Fruit fly (Drosophila melanogaster) whole organism, embryonic: Measurements from ENCODE around the gene kek6.

Experiments used
- Aef1 ChIP-seq: fragments of 200-800 bp; sonication (Bioruptor generic); IDR thresholded peaks from 3 replicates; pipeline ENCODE4 v1.3.6; 2022; ENCODE audit warnings: missing biosample characterization, missing genetic modification characterization
- Atf-2 ChIP-seq: fragments of 200-800 bp; sonication (Bioruptor generic); optimal IDR thresholded peaks from 2 replicates; lab custom pipeline; 2016; ENCODE audit warnings: missing biosample characterization, missing genetic modification characterization
- Atf3 ChIP-seq: fragments of 200-800 bp; sonication (Bioruptor generic); optimal IDR thresholded peaks from 3 replicates; lab custom pipeline; 2016; ENCODE audit warnings: missing biosample characterization, missing genetic modification characterization
- CG10959 ChIP-seq: fragments of 200-800 bp; sonication (Bioruptor generic); IDR thresholded peaks from 2 replicates; pipeline ENCODE4 v1.3.6; 2022; ENCODE audit warnings: missing biosample characterization, missing genetic modification characterization
- CG11696 ChIP-seq: fragments of 200-800 bp; sonication (Bioruptor generic); IDR thresholded peaks from 2 replicates; pipeline ENCODE4 v1.3.6; 2022; ENCODE audit warnings: missing biosample characterization, missing genetic modification characterization
- CG11723 ChIP-seq: fragments of 200-800 bp; sonication (Bioruptor generic); optimal IDR thresholded peaks from 2 replicates; lab custom pipeline; 2017; ENCODE audit warnings: missing biosample characterization, mild to moderate bottlenecking, missing genetic modification characterization
- CG12391 ChIP-seq: fragments of 200-800 bp; sonication (Bioruptor generic); optimal IDR thresholded peaks from 3 replicates; lab custom pipeline; 2018; ENCODE audit warnings: missing biosample characterization, mild to moderate bottlenecking, missing genetic modification characterization, moderate library complexity
- CG13287 ChIP-seq: fragments of 200-800 bp; sonication (Bioruptor generic); IDR thresholded peaks from 2 replicates; pipeline ENCODE4 v1.3.6; 2022; ENCODE audit warnings: missing biosample characterization, missing genetic modification characterization; ENCODE audit not compliant: partially characterized antibody
- CG17612 ChIP-seq: fragments of 200-800 bp; sonication (Bioruptor generic); IDR thresholded peaks from 2 replicates; pipeline ENCODE4 v1.3.6; 2022; ENCODE audit warnings: missing biosample characterization, missing genetic modification characterization
- CG17912 ChIP-seq: fragments of 200-800 bp; sonication (Bioruptor generic); optimal IDR thresholded peaks from 2 replicates; lab custom pipeline; 2018; ENCODE audit warnings: missing biosample characterization, mild to moderate bottlenecking, missing genetic modification characterization
- CG1832 ChIP-seq: fragments of 200-800 bp; sonication (Bioruptor generic); optimal IDR thresholded peaks from 2 replicates; lab custom pipeline; 2017; ENCODE audit warnings: missing biosample characterization, mild to moderate bottlenecking, missing genetic modification characterization, inconsistent platforms
- CG31365 ChIP-seq: fragments of 200-800 bp; sonication (Bioruptor generic); optimal IDR thresholded peaks from 2 replicates; lab custom pipeline; 2018; ENCODE audit warnings: missing biosample characterization, mild to moderate bottlenecking, missing genetic modification characterization
- CG31441 ChIP-seq: fragments of 200-800 bp; sonication (Bioruptor generic); IDR thresholded peaks from 2 replicates; pipeline ENCODE4 v1.3.6; 2022; ENCODE audit warnings: missing biosample characterization, missing genetic modification characterization
- CG34376 ChIP-seq: fragments of 200-800 bp; sonication (Bioruptor generic); optimal IDR thresholded peaks from 2 replicates; lab custom pipeline; 2018; ENCODE audit warnings: missing biosample characterization, mild to moderate bottlenecking, missing genetic modification characterization
- CG34422 ChIP-seq: fragments of 200-800 bp; sonication (Bioruptor generic); IDR thresholded peaks from 3 replicates; pipeline ENCODE4 v1.3.6; 2022; ENCODE audit warnings: missing biosample characterization, missing genetic modification characterization
- CG42726 ChIP-seq: fragments of 200-800 bp; sonication (Bioruptor generic); IDR thresholded peaks from 2 replicates; pipeline ENCODE4 v1.3.6; 2022; ENCODE audit warnings: missing biosample characterization, missing genetic modification characterization; ENCODE audit not compliant: partially characterized antibody
- CG4282 ChIP-seq: fragments of 200-800 bp; sonication (Bioruptor generic); optimal IDR thresholded peaks from 2 replicates; lab custom pipeline; 2016; ENCODE audit warnings: missing biosample characterization, missing genetic modification characterization
- CG4404 ChIP-seq: fragments of 200-800 bp; sonication (Bioruptor generic); IDR thresholded peaks from 2 replicates; pipeline ENCODE4 v1.3.6; 2022; ENCODE audit warnings: missing biosample characterization, missing genetic modification characterization
- CG4707 ChIP-seq: fragments of 200-800 bp; sonication (Bioruptor generic); optimal IDR thresholded peaks from 2 replicates; lab custom pipeline; 2018; ENCODE audit warnings: missing biosample characterization, mild to moderate bottlenecking, missing genetic modification characterization, moderate library complexity
- CG4730 ChIP-seq: fragments of 200-800 bp; sonication (Bioruptor generic); IDR thresholded peaks from 2 replicates; pipeline ENCODE4 v1.3.6; 2022; ENCODE audit warnings: missing biosample characterization, missing genetic modification characterization
- CG6254 ChIP-seq: fragments of 200-800 bp; sonication (Bioruptor generic); optimal IDR thresholded peaks from 3 replicates; lab custom pipeline; 2017; ENCODE audit warnings: mild to moderate bottlenecking, missing biosample characterization, missing genetic modification reagents, missing genetic modification characterization
- CG8478 ChIP-seq: fragments of >200 bp; optimal IDR thresholded peaks from 2 replicates; lab custom pipeline; 2018
- CG8944 ChIP-seq: fragments of 200-800 bp; sonication (Bioruptor generic); optimal IDR thresholded peaks from 3 replicates; lab custom pipeline; 2016; ENCODE audit warnings: missing biosample characterization, missing genetic modification characterization
- CG9437 ChIP-seq: fragments of 200-800 bp; sonication (Bioruptor generic); optimal IDR thresholded peaks from 2 replicates; lab custom pipeline; 2018; ENCODE audit warnings: missing biosample characterization, mild to moderate bottlenecking, missing genetic modification characterization
- CG9876 ChIP-seq: fragments of 200-800 bp; sonication (Bioruptor generic); optimal IDR thresholded peaks from 2 replicates; lab custom pipeline; 2016; ENCODE audit warnings: missing biosample characterization, missing genetic modification characterization
- D19A ChIP-seq: fragments of 200-800 bp; optimal IDR thresholded peaks from 3 replicates; lab custom pipeline; 2019; ENCODE audit warnings: missing biosample characterization, mild to moderate bottlenecking, missing genetic modification characterization, moderate library complexity
- Deaf1 ChIP-seq: fragments of 200-800 bp; optimal IDR thresholded peaks from 3 replicates; lab custom pipeline; 2019; ENCODE audit warnings: missing biosample characterization, mild to moderate bottlenecking, missing genetic modification characterization, moderate library complexity
- Doc2 ChIP-seq: fragments of 200-800 bp; sonication (Bioruptor generic); IDR thresholded peaks from 2 replicates; pipeline ENCODE4 v1.3.6; 2022; ENCODE audit warnings: missing biosample characterization, missing genetic modification characterization
- Mes4 ChIP-seq: fragments of 200-800 bp; sonication (Bioruptor generic); optimal IDR thresholded peaks from 2 replicates; lab custom pipeline; 2016; ENCODE audit warnings: missing biosample characterization, missing genetic modification characterization
- Optix ChIP-seq: fragments of 200-800 bp; sonication (Bioruptor generic); IDR thresholded peaks from 3 replicates; pipeline ENCODE4 v1.3.6; 2022; ENCODE audit warnings: missing biosample characterization, missing genetic modification characterization
- Six4 ChIP-seq: fragments of 200-800 bp; sonication (Bioruptor generic); optimal IDR thresholded peaks from 2 replicates; lab custom pipeline; 2016; ENCODE audit warnings: missing biosample characterization, missing genetic modification characterization
- Tbp ChIP-seq: fragments of >200 bp; optimal IDR thresholded peaks from 2 replicates; lab custom pipeline; 2018; ENCODE audit warnings: missing biosample characterization, missing genetic modification characterization
- ase ChIP-seq: fragments of 200-800 bp; sonication (Bioruptor generic); IDR thresholded peaks from 3 replicates; pipeline ENCODE4 v1.3.6; 2022; ENCODE audit warnings: missing biosample characterization, missing genetic modification characterization
- ci ChIP-seq: fragments of 200-800 bp; sonication (Bioruptor generic); IDR thresholded peaks from 3 replicates; pipeline ENCODE4 v1.3.6; 2022; ENCODE audit warnings: missing biosample characterization, missing genetic modification characterization
- crol ChIP-seq: fragments of 200-800 bp; sonication (Bioruptor generic); IDR thresholded peaks from 2 replicates; pipeline ENCODE4 v1.3.6; 2022; ENCODE audit warnings: missing biosample characterization, missing genetic modification characterization
- gro ChIP-seq: fragments of 200-800 bp; sonication (Bioruptor generic); optimal IDR thresholded peaks from 2 replicates; lab custom pipeline; 2016; ENCODE audit warnings: missing biosample characterization, missing genetic modification characterization
- gsb ChIP-seq: fragments of 200-800 bp; sonication (Bioruptor generic); IDR thresholded peaks from 2 replicates; pipeline ENCODE4 v1.3.6; 2022; ENCODE audit warnings: missing biosample characterization, missing genetic modification characterization
- her ChIP-seq: fragments of 200-800 bp; sonication (Bioruptor generic); optimal IDR thresholded peaks from 2 replicates; lab custom pipeline; 2016; ENCODE audit warnings: missing biosample characterization, missing genetic modification characterization
- inv ChIP-seq: fragments of 200-800 bp; sonication (Bioruptor generic); IDR thresholded peaks from 2 replicates; pipeline ENCODE4 v1.3.6; 2022; ENCODE audit warnings: missing biosample characterization, missing genetic modification characterization; ENCODE audit not compliant: partially characterized antibody
- ken ChIP-seq: fragments of 200-800 bp; sonication (Bioruptor generic); IDR thresholded peaks from 3 replicates; pipeline ENCODE4 v1.3.6; 2022; ENCODE audit warnings: missing biosample characterization, missing genetic modification characterization
- luna ChIP-seq: fragments of 200-800 bp; sonication (Bioruptor generic); optimal IDR thresholded peaks from 2 replicates; lab custom pipeline; 2016; ENCODE audit warnings: missing biosample characterization, missing genetic modification characterization
- nerfin-2 ChIP-seq: fragments of 200-800 bp; sonication (Bioruptor generic); IDR thresholded peaks from 2 replicates; pipeline ENCODE4 v1.3.6; 2022; ENCODE audit warnings: missing biosample characterization, missing genetic modification characterization; ENCODE audit not compliant: partially characterized antibody
- onecut ChIP-seq: fragments of 200-800 bp; sonication (Bioruptor generic); IDR thresholded peaks from 2 replicates; pipeline ENCODE4 v1.3.6; 2022; ENCODE audit warnings: missing biosample characterization, missing genetic modification characterization
- pzg ChIP-seq: fragments of 200-800 bp; sonication (Bioruptor generic); optimal IDR thresholded peaks from 3 replicates; lab custom pipeline; 2018; ENCODE audit warnings: missing biosample characterization, mild to moderate bottlenecking, missing genetic modification characterization, moderate library complexity
- schlank ChIP-seq: fragments of 200-800 bp; sonication (Bioruptor generic); optimal IDR thresholded peaks from 2 replicates; lab custom pipeline; 2018; ENCODE audit warnings: missing biosample characterization, mild to moderate bottlenecking, missing genetic modification characterization
- sr ChIP-seq: fragments of 200-800 bp; sonication (Bioruptor generic); IDR thresholded peaks from 3 replicates; pipeline ENCODE4 v1.3.6; 2022; ENCODE audit warnings: missing biosample characterization, missing genetic modification characterization
- ssp ChIP-seq: fragments of 200-800 bp; sonication (Bioruptor generic); IDR thresholded peaks from 2 replicates; pipeline ENCODE4 v1.3.6; 2022; ENCODE audit warnings: missing biosample characterization, missing genetic modification characterization
- stc ChIP-seq: fragments of 200-800 bp; sonication (Bioruptor generic); IDR thresholded peaks from 2 replicates; pipeline ENCODE4 v1.3.6; 2022; ENCODE audit warnings: missing biosample characterization, missing genetic modification characterization
- tgo ChIP-seq: fragments of 200-800 bp; sonication (Bioruptor generic); IDR thresholded peaks from 3 replicates; pipeline ENCODE4 v1.3.6; 2022; ENCODE audit warnings: missing biosample characterization, missing genetic modification characterization
- tll ChIP-seq, 2 experiments: fragments of 200-800 bp in 1 of 2; fragments of >200 bp in 1 of 2; sonication (Bioruptor generic) in 1 of 2; optimal IDR thresholded peaks; 2 replicates each; lab custom pipeline; 2017 to 2019; ENCODE audit warnings: missing biosample characterization in 2 of 2, missing genetic modification characterization in 2 of 2, mild to moderate bottlenecking in 1 of 2, moderate library complexity in 1 of 2
- wek ChIP-seq: fragments of 200-800 bp; sonication (Bioruptor generic); optimal IDR thresholded peaks from 3 replicates; lab custom pipeline; 2018; ENCODE audit warnings: missing biosample characterization, mild to moderate bottlenecking, missing genetic modification characterization, moderate library complexity
- yki ChIP-seq: fragments of >200 bp; optimal IDR thresholded peaks from 3 replicates; lab custom pipeline; 2018
- zfh1 ChIP-seq: fragments of 200-800 bp; sonication (Bioruptor generic); IDR thresholded peaks from 3 replicates; pipeline ENCODE4 v1.3.6; 2022; ENCODE audit warnings: missing biosample characterization, missing genetic modification characterization

The kek6 gene

DNA sequence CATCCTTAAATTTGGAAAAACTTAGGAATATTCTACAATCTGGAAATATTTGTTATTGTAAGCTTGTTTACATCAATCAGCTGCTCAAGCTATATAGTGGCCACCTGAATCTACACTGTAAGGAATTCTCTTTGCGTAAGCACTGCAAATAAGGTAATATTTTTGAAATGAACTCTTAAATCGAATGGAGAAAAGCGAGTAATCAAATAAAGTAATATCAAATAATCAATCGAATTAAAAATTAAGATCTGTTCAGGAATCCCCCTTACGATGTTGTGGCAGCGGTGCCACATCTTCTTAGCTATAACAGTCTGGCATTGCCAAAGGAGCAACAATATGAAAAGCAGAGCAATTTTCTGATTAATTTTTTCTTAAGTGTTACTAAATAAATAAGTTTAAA lies 5.9 kb upstream of the kek6 start, which contains the start of the genes Mnat9 and CG1792 (continued):
- TF ChIP-seq luna (GFP tag; lab: Kevin White, UChicago) (peak; percentile 97), Doc2 (GFP tag; lab: Robert Waterston, UW) (peak; percentile 97), CG9437 (GFP tag; lab: Kevin White, UChicago) (peak; percentile 92), wek (peak; percentile 100), CG17912 (GFP tag; lab: Kevin White, UChicago) (peak; percentile 95), CG12391 (tag; lab: Kevin White, UChicago) (peak; percentile 99), Atf3 (GFP tag; lab: Kevin White, UChicago) (peak; percentile 98), ken (GFP tag; lab: Robert Waterston, UW) (peak; percentile 99), yki (lab: Kevin White, UChicago) (no peak), CG31365 (tag; lab: Kevin White, UChicago) (peak; percentile 86), CG13287 (GFP tag; lab: Robert Waterston, UW) (peak; percentile 55), gro (GFP tag; lab: Kevin White, UChicago) (peak; percentile 99), zfh1 (peak; percentile 99), Optix (peak; percentile 98), CG34422 (GFP tag; lab: Robert Waterston, UW) (peak; percentile 100), D19A (tag; lab: Kevin White, UChicago) (peak; percentile 92), CG8478 (lab: Kevin White, UChicago) (no peak), CG4282 (GFP tag; lab: Kevin White, UChicago) (peak; percentile 97), onecut (peak; percentile 96), Aef1 (peak; percentile 99), tgo (GFP tag; lab: Robert Waterston, UW) (peak; percentile 99), Deaf1 (tag; lab: Kevin White, UChicago) (peak; percentile 81), nerfin-2 (GFP tag; lab: Robert Waterston, UW) (no peak), CG11723 (GFP tag; lab: Kevin White, UChicago) (peak; percentile 93), her (GFP tag; lab: Kevin White, UChicago) (peak; percentile 96), CG1832 (GFP tag; lab: Kevin White, UChicago) (no peak), CG4730 (peak; percentile 99), CG42726 (GFP tag; lab: Robert Waterston, UW) (no peak), gsb (peak; percentile 98), CG34376 (peak; percentile 93), CG31441 (GFP tag; lab: Robert Waterston, UW) (peak; percentile 98), Six4 (GFP tag; lab: Kevin White, UChicago) (peak; percentile 98), Mes4 (GFP tag; lab: Kevin White, UChicago) (peak; percentile 98), CG4707 (GFP tag; lab: Kevin White, UChicago) (peak; percentile 94), CG9876 (GFP tag; lab: Kevin White, UChicago) (peak; percentile 98), CG8944 (GFP tag; lab: Kevin White, UChicago) (peak; percentile 99), pzg (GFP tag; lab: Kevin White, UChicago) (peak; percentile 82), sr (GFP tag; lab: Robert Waterston, UW) (peak; percentile 98), Tbp (GFP tag; lab: Kevin White, UChicago) (no peak), inv (GFP tag; lab: Robert Waterston, UW) (no peak), ci (GFP tag; lab: Robert Waterston, UW) (peak; percentile 100), CG4404 (GFP tag; lab: Robert Waterston, UW) (peak; percentile 96), ase (GFP tag; lab: Robert Waterston, UW) (peak; percentile 99), schlank (tag; lab: Kevin White, UChicago) (peak; percentile 97), ssp (GFP tag; lab: Robert Waterston, UW) (peak; percentile 95), stc (GFP tag; lab: Robert Waterston, UW) (peak; percentile 99), tll (GFP tag; optimal IDR thresholded peaks at IDR 0.05; lab: Kevin White, UChicago) (peak in 1 of 2 experiments; percentile 58), Atf-2 (GFP tag; lab: Kevin White, UChicago) (peak; percentile 99), CG6254 (GFP tag; lab: Kevin White, UChicago) (peak; percentile 95), crol (peak; percentile 83), CG11696 (peak; percentile 97), CG17612 (GFP tag; lab: Robert Waterston, UW) (peak; percentile 99), CG10959 (GFP tag; lab: Robert Waterston, UW) (peak; percentile 97)
